Fruit fly (Drosophila melanogaster): ENCODE measurements around the gene Or74a.

- TF ChIP-seq CG8478 (optimal IDR thresholded peaks at IDR 0.05) (no peak), CTCF (optimal IDR thresholded peaks at IDR 0.05) (peak; percentile 29 to 65)
Measured at dm6 chr3L:17339122-17339521, 10.2 kb upstream of the Or74a start, which contains the start of gene CG6479.

Measured in S2 (cell line).